Fruit fly (Drosophila melanogaster) whole organism, embryonic: ENCODE data around the gene CG2187.

Source experiments
- CG11560 ChIP-seq: fragments of 200-800 bp; sonication (Bioruptor generic); IDR thresholded peaks from 3 replicates; pipeline ENCODE4 v1.3.6; 2022; ENCODE audit warnings: missing biosample characterization, missing genetic modification characterization
- CG1233 ChIP-seq: fragments of 200-800 bp; sonication (Bioruptor generic); optimal IDR thresholded peaks from 4 replicates; lab custom pipeline; 2018; ENCODE audit warnings: missing biosample characterization, mild to moderate bottlenecking, missing genetic modification characterization
- CG13424 ChIP-seq: fragments of 200-800 bp; sonication (Bioruptor generic); optimal IDR thresholded peaks from 2 replicates; lab custom pipeline; 2019; ENCODE audit warnings: missing biosample characterization, mild to moderate bottlenecking, missing genetic modification characterization, moderate library complexity
- CG15011 ChIP-seq: fragments of 200-800 bp; sonication (Bioruptor generic); optimal IDR thresholded peaks from 3 replicates; lab custom pipeline; 2018; ENCODE audit warnings: missing biosample characterization, mild to moderate bottlenecking, missing genetic modification characterization
- CG15269 ChIP-seq: fragments of 200-800 bp; sonication (Bioruptor generic); optimal IDR thresholded peaks from 2 replicates; lab custom pipeline; 2018; ENCODE audit warnings: missing biosample characterization, mild to moderate bottlenecking, missing genetic modification characterization, moderate library complexity
- CG16863 ChIP-seq: fragments of 200-800 bp; sonication (Bioruptor generic); optimal IDR thresholded peaks from 3 replicates; lab custom pipeline; 2016; ENCODE audit warnings: missing biosample characterization, missing genetic modification characterization
- CG17186 ChIP-seq: fragments of 200-800 bp; sonication (Bioruptor generic); optimal IDR thresholded peaks from 3 replicates; lab custom pipeline; 2017; ENCODE audit warnings: missing biosample characterization, missing genetic modification reagents, missing genetic modification characterization
- CG17361 ChIP-seq: fragments of 200-800 bp; sonication (Bioruptor generic); IDR thresholded peaks from 3 replicates; pipeline ENCODE4 v1.3.6; 2022; ENCODE audit warnings: missing biosample characterization, missing genetic modification characterization
- CG2120 ChIP-seq: fragments of 200-800 bp; sonication (Bioruptor generic); optimal IDR thresholded peaks from 3 replicates; lab custom pipeline; 2016; ENCODE audit warnings: missing biosample characterization, missing genetic modification characterization
- CG30431 ChIP-seq: fragments of 200-800 bp; sonication (Bioruptor generic); optimal IDR thresholded peaks from 2 replicates; lab custom pipeline; 2017; ENCODE audit warnings: missing biosample characterization, missing genetic modification characterization
- CG34224 ChIP-seq: fragments of 200-800 bp; sonication (Bioruptor generic); IDR thresholded peaks from 3 replicates; pipeline ENCODE4 v1.3.6; 2022; ENCODE audit warnings: missing biosample characterization, missing genetic modification characterization; ENCODE audit not compliant: partially characterized antibody
- CG3995 ChIP-seq: fragments of 200-800 bp; sonication (Bioruptor generic); optimal IDR thresholded peaks from 3 replicates; lab custom pipeline; 2016; ENCODE audit warnings: missing biosample characterization, missing genetic modification characterization
- CG4730 ChIP-seq: fragments of 200-800 bp; sonication (Bioruptor generic); IDR thresholded peaks from 2 replicates; pipeline ENCODE4 v1.3.6; 2022; ENCODE audit warnings: missing biosample characterization, missing genetic modification characterization
- CG5245 ChIP-seq: fragments of 200-800 bp; sonication (Bioruptor generic); optimal IDR thresholded peaks from 3 replicates; lab custom pipeline; 2016; ENCODE audit warnings: missing biosample characterization, missing genetic modification characterization
- CG6175 ChIP-seq: fragments of 200-800 bp; sonication (Bioruptor generic); IDR thresholded peaks from 3 replicates; pipeline ENCODE4 v1.3.6; 2022; ENCODE audit warnings: missing biosample characterization, missing genetic modification characterization
- CG6765 ChIP-seq: fragments of 200-800 bp; sonication (Bioruptor generic); optimal IDR thresholded peaks from 3 replicates; lab custom pipeline; 2017; ENCODE audit warnings: missing biosample characterization, mild to moderate bottlenecking, missing genetic modification characterization
- CG6791 ChIP-seq: fragments of 200-800 bp; sonication (Bioruptor generic); IDR thresholded peaks from 3 replicates; pipeline ENCODE4 v1.3.6; 2022; ENCODE audit warnings: missing biosample characterization, missing genetic modification characterization; ENCODE audit not compliant: partially characterized antibody
- CG7745 ChIP-seq: fragments of 200-800 bp; sonication (Bioruptor generic); optimal IDR thresholded peaks from 2 replicates; lab custom pipeline; 2018; ENCODE audit warnings: missing biosample characterization, mild to moderate bottlenecking, missing genetic modification characterization, moderate library complexity
- CG9609 ChIP-seq: fragments of 200-800 bp; sonication (Bioruptor generic); optimal IDR thresholded peaks from 3 replicates; lab custom pipeline; 2016; ENCODE audit warnings: missing biosample characterization, missing genetic modification characterization
- CG9727 ChIP-seq: fragments of 200-800 bp; sonication (Bioruptor generic); optimal IDR thresholded peaks from 3 replicates; lab custom pipeline; 2017; ENCODE audit warnings: missing biosample characterization, mild to moderate bottlenecking, missing genetic modification characterization
- Chrac-16 ChIP-seq: fragments of 200-800 bp; sonication (Bioruptor generic); optimal IDR thresholded peaks from 3 replicates; lab custom pipeline; 2016; ENCODE audit warnings: missing biosample characterization, missing genetic modification characterization
- Doc2 ChIP-seq: fragments of 200-800 bp; sonication (Bioruptor generic); IDR thresholded peaks from 2 replicates; pipeline ENCODE4 v1.3.6; 2022; ENCODE audit warnings: missing biosample characterization, missing genetic modification characterization
- GATAe ChIP-seq: fragments of 200-800 bp; sonication (Bioruptor generic); conservative IDR thresholded peaks from 2 replicates; pipeline ENCODE4 v1.3.6; 2022; ENCODE audit warnings: missing biosample characterization, missing genetic modification characterization
- HLH4C ChIP-seq: fragments of 200-800 bp; sonication (Bioruptor generic); IDR thresholded peaks from 3 replicates; pipeline ENCODE4 v1.3.6; 2022; ENCODE audit warnings: missing biosample characterization, missing genetic modification characterization; ENCODE audit not compliant: partially characterized antibody
- Hmx ChIP-seq: fragments of 200-800 bp; sonication (Bioruptor generic); optimal IDR thresholded peaks from 2 replicates; lab custom pipeline; 2016; ENCODE audit warnings: missing biosample characterization, missing genetic modification characterization
- Hr78 ChIP-seq, 2 experiments: fragments of 200-800 bp in 1 of 2; fragments of >200 bp in 1 of 2; sonication (Bioruptor generic) in 1 of 2; optimal IDR thresholded peaks; 2 replicates each; lab custom pipeline; 2017 to 2019; ENCODE audit warnings: missing biosample characterization in 2 of 2, missing genetic modification characterization in 2 of 2, mild to moderate bottlenecking in 1 of 2, moderate library complexity in 1 of 2
- MTF-1 ChIP-seq: fragments of 200-800 bp; sonication (Bioruptor generic); optimal IDR thresholded peaks from 2 replicates; lab custom pipeline; 2018; ENCODE audit warnings: missing biosample characterization, mild to moderate bottlenecking, missing genetic modification characterization, borderline replicate concordance
- Nf-YB ChIP-seq: fragments of 200-800 bp; sonication (Bioruptor generic); optimal IDR thresholded peaks from 3 replicates; lab custom pipeline; 2019; ENCODE audit warnings: missing biosample characterization, mild to moderate bottlenecking, missing genetic modification characterization, moderate library complexity
- Sry-δ ChIP-seq: fragments of 200-800 bp; sonication (Bioruptor generic); optimal IDR thresholded peaks from 2 replicates; lab custom pipeline; 2016; ENCODE audit warnings: missing biosample characterization, missing genetic modification characterization
- Xrp1 ChIP-seq: fragments of 200-800 bp; sonication (Bioruptor generic); IDR thresholded peaks from 2 replicates; pipeline ENCODE4 v1.3.6; 2022; ENCODE audit warnings: missing biosample characterization, missing genetic modification characterization
- br ChIP-seq: fragments of >200 bp; optimal IDR thresholded peaks from 2 replicates; lab custom pipeline; 2017
- dati ChIP-seq: fragments of 200-800 bp; sonication (Bioruptor generic); IDR thresholded peaks from 2 replicates; pipeline ENCODE4 v1.3.6; 2022; ENCODE audit warnings: missing biosample characterization, missing genetic modification characterization
- disco-r ChIP-seq: fragments of 200-800 bp; sonication (Bioruptor generic); optimal IDR thresholded peaks from 2 replicates; lab custom pipeline; 2016; ENCODE audit warnings: missing biosample characterization, missing genetic modification characterization
- eve ChIP-seq, 2 experiments: fragments of >200 bp; optimal IDR thresholded peaks; 2 replicates each; lab custom pipeline; 2017; ENCODE audit warnings: missing biosample characterization in 2 of 2, missing genetic modification characterization in 2 of 2
- fu2 ChIP-seq: fragments of 200-800 bp; sonication (Bioruptor generic); optimal IDR thresholded peaks from 2 replicates; lab custom pipeline; 2016; ENCODE audit warnings: missing biosample characterization, missing genetic modification characterization
- gce ChIP-seq: fragments of 200-800 bp; sonication (Bioruptor generic); IDR thresholded peaks from 3 replicates; pipeline ENCODE4 v1.3.6; 2022; ENCODE audit warnings: missing biosample characterization, missing genetic modification characterization
- grn ChIP-seq: fragments of 200-800 bp; sonication (Bioruptor generic); optimal IDR thresholded peaks from 3 replicates; lab custom pipeline; 2017; ENCODE audit warnings: missing biosample characterization, missing genetic modification characterization
- gsb-n ChIP-seq: fragments of 200-800 bp; sonication (Bioruptor generic); optimal IDR thresholded peaks from 3 replicates; lab custom pipeline; 2018; ENCODE audit warnings: missing biosample characterization, mild to moderate bottlenecking, missing genetic modification characterization
- h ChIP-seq: fragments of >200 bp; optimal IDR thresholded peaks from 2 replicates; lab custom pipeline; 2017
- hb ChIP-seq: fragments of 200-800 bp; sonication (Bioruptor generic); IDR thresholded peaks from 3 replicates; pipeline ENCODE4 v1.3.6; 2022; ENCODE audit warnings: missing biosample characterization, missing genetic modification characterization; ENCODE audit not compliant: partially characterized antibody
- klu ChIP-seq: fragments of 200-800 bp; sonication (Bioruptor generic); IDR thresholded peaks from 2 replicates; pipeline ENCODE4 v1.3.6; 2022; ENCODE audit warnings: missing biosample characterization, missing genetic modification characterization
- lilli ChIP-seq: fragments of 200-800 bp; sonication (Bioruptor generic); optimal IDR thresholded peaks from 3 replicates; lab custom pipeline; 2016; ENCODE audit warnings: missing biosample characterization, missing genetic modification characterization
- nom ChIP-seq: fragments of 200-800 bp; sonication (Bioruptor generic); optimal IDR thresholded peaks from 2 replicates; lab custom pipeline; 2017; ENCODE audit warnings: missing biosample characterization, missing genetic modification characterization, mild to moderate bottlenecking, moderate library complexity, missing genetic modification reagents
- sens-2 ChIP-seq: fragments of 200-800 bp; sonication (Bioruptor generic); IDR thresholded peaks from 2 replicates; pipeline ENCODE4 v1.3.6; 2022; ENCODE audit warnings: missing biosample characterization, missing genetic modification characterization
- sim ChIP-seq: fragments of 200-800 bp; sonication (Bioruptor generic); IDR thresholded peaks from 2 replicates; pipeline ENCODE4 v1.3.6; 2022; ENCODE audit warnings: missing biosample characterization, missing genetic modification characterization
- sisA ChIP-seq: fragments of 200-800 bp; sonication (Bioruptor generic); IDR thresholded peaks from 2 replicates; pipeline ENCODE4 v1.3.6; 2022; ENCODE audit warnings: missing biosample characterization, missing genetic modification characterization
- slp2 ChIP-seq: fragments of 200-800 bp; sonication (Bioruptor generic); optimal IDR thresholded peaks from 2 replicates; lab custom pipeline; 2016; ENCODE audit warnings: missing biosample characterization, missing genetic modification characterization
- tll ChIP-seq, 2 experiments: fragments of 200-800 bp in 1 of 2; fragments of >200 bp in 1 of 2; sonication (Bioruptor generic) in 1 of 2; optimal IDR thresholded peaks; 2 replicates each; lab custom pipeline; 2017 to 2019; ENCODE audit warnings: missing biosample characterization in 2 of 2, missing genetic modification characterization in 2 of 2, mild to moderate bottlenecking in 1 of 2, moderate library complexity in 1 of 2
- vvl ChIP-seq: fragments of 200-800 bp; sonication (Bioruptor generic); IDR thresholded peaks from 2 replicates; pipeline ENCODE4 v1.3.6; 2022; ENCODE audit warnings: missing biosample characterization, missing genetic modification characterization

The CG2187 gene

DNA sequence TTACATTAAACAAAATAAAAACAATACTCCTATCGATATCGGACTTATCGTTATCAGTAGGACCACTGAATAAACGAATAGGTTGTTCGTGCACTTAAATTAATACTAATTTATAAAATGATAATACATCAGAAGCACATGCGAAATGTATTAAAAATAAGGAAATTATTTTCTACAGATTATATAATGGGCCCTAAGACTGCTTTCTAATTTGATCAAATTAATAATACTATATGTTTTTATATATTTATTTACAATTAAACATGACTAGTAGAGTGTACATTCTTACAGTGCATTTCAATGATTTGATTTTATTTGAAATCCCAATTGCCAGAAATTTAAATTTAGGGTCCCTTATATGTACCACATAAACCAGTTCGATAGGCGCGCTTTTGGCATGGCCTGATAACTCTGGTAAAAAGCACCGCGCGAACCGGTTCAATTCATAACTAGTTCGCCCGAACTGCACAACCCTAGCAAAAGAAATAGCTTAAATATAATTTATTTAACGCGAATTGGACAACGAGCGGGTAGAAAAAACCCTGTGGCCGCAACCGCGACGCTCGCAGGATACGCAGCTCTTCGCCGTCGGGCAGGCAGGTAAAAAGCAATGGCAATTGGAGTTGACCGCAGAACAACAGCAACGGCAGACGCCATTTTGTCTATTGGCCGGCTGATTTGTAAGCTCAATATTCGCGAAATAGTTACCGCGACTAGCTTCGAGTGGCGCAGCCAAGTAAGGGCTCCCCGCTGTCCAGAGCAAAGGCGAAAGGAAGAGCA is 18.3 kb upstream of the CG2187 start, which contains the start of the genes CG2126 and faf (continued):
- TF ChIP-seq CG5245 (GFP tag; lab: Kevin White, UChicago) (peak; percentile 70), disco-r (GFP tag; lab: Kevin White, UChicago) (no peak), CG4730 (GFP tag; lab: Robert Waterston, UW) (peak; percentile 52; the same call in 1 of the 2 replicates), CG16863 (peak; percentile 13), Nf-YB (GFP tag; lab: Kevin White, UChicago) (peak; percentile 66), CG34224 (GFP tag; lab: Robert Waterston, UW) (peak; percentile 51; the same call in 2 of the 3 replicates), CG9609 (GFP tag; lab: Kevin White, UChicago) (peak; percentile 45), CG13424 (tag; lab: Kevin White, UChicago) (peak; percentile 87), CG17361 (GFP tag; lab: Robert Waterston, UW) (peak; percentile 91), sim (GFP tag; lab: Robert Waterston, UW) (0 out of 2 replicates have a peak, but pooled peaks have one; percentile 7), grn (GFP tag; lab: Kevin White, UChicago) (no peak), fu2 (GFP tag; lab: Kevin White, UChicago) (peak; percentile 55), sisA (GFP tag; lab: Robert Waterston, UW) (peak; percentile 64), CG15011 (GFP tag; lab: Kevin White, UChicago) (peak; percentile 59), eve (GFP tag; optimal IDR thresholded peaks at IDR 0.05; lab: Kevin White, UChicago) (no peak), CG6175 (GFP tag; lab: Robert Waterston, UW) (0 out of 3 replicates have a peak, but pooled peaks have one; percentile 50), CG11560 (tag; lab: Robert Waterston, UW) (0 out of 3 replicates have a peak, but pooled peaks have one; percentile 34), h (lab: Kevin White, UChicago) (no peak), klu (peak; percentile 63; the same call in 1 of the 2 replicates), Sry-δ (GFP tag; lab: Kevin White, UChicago) (peak; percentile 40), MTF-1 (no peak), lilli (GFP tag; lab: Kevin White, UChicago) (peak; percentile 73), Doc2 (GFP tag; lab: Robert Waterston, UW) (no peak), CG30431 (GFP tag; lab: Kevin White, UChicago) (peak; percentile 25), Xrp1 (GFP tag; lab: Robert Waterston, UW) (peak; percentile 77; the same call in 1 of the 2 replicates), Chrac-16 (GFP tag; lab: Kevin White, UChicago) (peak; percentile 74), tll (GFP tag; optimal IDR thresholded peaks at IDR 0.05; lab: Kevin White, UChicago) (no peak), CG17186 (peak; percentile 44), dati (GFP tag; lab: Robert Waterston, UW) (no peak), CG6791 (GFP tag; lab: Robert Waterston, UW) (no peak), Hr78 (GFP tag; optimal IDR thresholded peaks at IDR 0.05; lab: Kevin White, UChicago) (no peak), hb (no peak), CG9727 (peak; percentile 80), CG6765 (GFP tag; lab: Kevin White, UChicago) (peak; percentile 13), HLH4C (GFP tag; lab: Robert Waterston, UW) (peak; percentile 62; the same call in 2 of the 3 replicates), CG2120 (GFP tag; lab: Kevin White, UChicago) (peak; percentile 77), gce (GFP tag; lab: Robert Waterston, UW) (no peak), Hmx (GFP tag; lab: Kevin White, UChicago) (no peak), vvl (GFP tag; lab: Robert Waterston, UW) (peak; percentile 85), sens-2 (GFP tag; lab: Robert Waterston, UW) (0 out of 2 replicates have a peak, but pooled peaks have one; percentile 51), nom (GFP tag; lab: Kevin White, UChicago) (peak; percentile 13), CG1233 (GFP tag; lab: Kevin White, UChicago) (peak; percentile 71), slp2 (peak; percentile 1), GATAe (0 out of 2 replicates have a peak, but pooled peaks have one; percentile 16), br (no peak), gsb-n (tag; lab: Kevin White, UChicago) (peak; percentile 67), CG15269 (tag; lab: Kevin White, UChicago) (peak; percentile 84), CG7745 (tag; lab: Kevin White, UChicago) (no peak), CG3995 (GFP tag; lab: Kevin White, UChicago) (peak; percentile 39)
